Worm (Caenorhabditis elegans) whole organism, L3 larva: ENCODE results near the gene gar-3.

ENCODE experiments used
- R02D3.7 ChIP-seq: fragments of 150-350 bp; optimal IDR thresholded peaks from 2 replicates; lab custom pipeline; 2014; ENCODE audit warnings: missing biosample characterization, missing genetic modification characterization
- ZK546.5 ChIP-seq: sonication (generic microtip); optimal IDR thresholded peaks from 2 replicates; lab custom pipeline; 2017; ENCODE audit warnings: missing biosample characterization, missing genetic modification characterization
- aly-2 ChIP-seq: fragments of 150-350 bp; optimal IDR thresholded peaks from 2 replicates; lab custom pipeline; 2014; ENCODE audit warnings: missing biosample characterization, missing genetic modification characterization
- ama-1 ChIP-seq: fragments of 150-350 bp; optimal IDR thresholded peaks from 2 replicates; lab custom pipeline; 2018
- ceh-28 ChIP-seq: fragments of 150-350 bp; optimal IDR thresholded peaks from 2 replicates; lab custom pipeline; 2014; ENCODE audit warnings: missing biosample characterization, missing genetic modification reagents, missing genetic modification characterization
- ceh-82 ChIP-seq: fragments of 150-350 bp; optimal IDR thresholded peaks from 2 replicates; lab custom pipeline; 2014; ENCODE audit warnings: missing biosample characterization, missing genetic modification characterization
- ceh-9 ChIP-seq: sonication (generic microtip); optimal IDR thresholded peaks from 2 replicates; lab custom pipeline; 2018; ENCODE audit warnings: missing biosample characterization, missing genetic modification characterization
- daf-12 ChIP-seq: fragments of 150-350 bp; optimal IDR thresholded peaks from 2 replicates; lab custom pipeline; 2014; ENCODE audit warnings: missing biosample characterization, missing genetic modification reagents, missing genetic modification characterization
- egl-27 ChIP-seq: sonication (generic microtip); optimal IDR thresholded peaks from 4 replicates; lab custom pipeline; 2017; ENCODE audit warnings: missing biosample characterization, missing genetic modification reagents, missing genetic modification characterization
- egl-5 ChIP-seq: fragments of 150-350 bp; optimal IDR thresholded peaks from 2 replicates; lab custom pipeline; 2017; ENCODE audit warnings: missing biosample characterization, missing genetic modification reagents, missing genetic modification characterization, inconsistent platforms
- elt-1 ChIP-seq: fragments of 150-350 bp; optimal IDR thresholded peaks from 2 replicates; lab custom pipeline; 2014; ENCODE audit warnings: missing biosample characterization, missing genetic modification characterization
- elt-3 ChIP-seq, 3 experiments: fragments of 150-350 bp in 1 of 3; sonication (generic microtip) in 2 of 3; optimal IDR thresholded peaks; 2 replicates in 2 of 3; 4 replicates in 1 of 3; lab custom pipeline; 2014 to 2017; ENCODE audit warnings: missing biosample characterization in 3 of 3, missing genetic modification characterization in 3 of 3
- fkh-2 ChIP-seq: fragments of 150-350 bp; optimal IDR thresholded peaks from 2 replicates; lab custom pipeline; 2014; ENCODE audit warnings: missing biosample characterization, missing genetic modification reagents, missing genetic modification characterization
- fos-1 ChIP-seq: fragments of 150-350 bp; optimal IDR thresholded peaks from 2 replicates; lab custom pipeline; 2014; ENCODE audit warnings: missing biosample characterization, missing genetic modification characterization
- hmg-11 ChIP-seq: sonication (generic microtip); optimal IDR thresholded peaks from 2 replicates; lab custom pipeline; 2016; ENCODE audit warnings: missing genetic modification characterization, missing compliant biosample characterization
- lin-15B ChIP-seq: fragments of 150-350 bp; optimal IDR thresholded peaks from 2 replicates; lab custom pipeline; 2014; ENCODE audit warnings: missing biosample characterization, missing genetic modification characterization
- lin-39 ChIP-seq: fragments of 150-350 bp; optimal IDR thresholded peaks from 2 replicates; lab custom pipeline; 2018; ENCODE audit warnings: missing biosample characterization, missing genetic modification reagents, missing genetic modification characterization
- lsy-12 ChIP-seq: sonication (generic microtip); optimal IDR thresholded peaks from 2 replicates; lab custom pipeline; 2016; ENCODE audit warnings: mild to moderate bottlenecking, missing genetic modification characterization, missing compliant biosample characterization
- mdl-1 ChIP-seq: fragments of 150-350 bp; optimal IDR thresholded peaks from 2 replicates; lab custom pipeline; 2014; ENCODE audit warnings: missing biosample characterization, missing genetic modification characterization
- mml-1 ChIP-seq: fragments of 150-350 bp; sonication (generic microtip); optimal IDR thresholded peaks from 3 replicates; lab custom pipeline; 2014; ENCODE audit warnings: missing biosample characterization, missing genetic modification characterization
- nfya-1 ChIP-seq: sonication (generic microtip); optimal IDR thresholded peaks from 2 replicates; lab custom pipeline; 2017; ENCODE audit warnings: missing genetic modification characterization, mild to moderate bottlenecking, missing compliant biosample characterization, antibody characterized with exemption, moderate library complexity; ENCODE audit not compliant: insufficient read depth
- nhr-11 ChIP-seq: fragments of 150-350 bp; optimal IDR thresholded peaks from 2 replicates; lab custom pipeline; 2014; ENCODE audit warnings: missing biosample characterization, missing genetic modification characterization
- nhr-23 ChIP-seq: fragments of 150-350 bp; optimal IDR thresholded peaks from 2 replicates; lab custom pipeline; 2014; ENCODE audit warnings: missing biosample characterization, missing genetic modification reagents, missing genetic modification characterization
- nhr-25 ChIP-seq: sonication (generic microtip); optimal IDR thresholded peaks from 2 replicates; lab custom pipeline; 2017; ENCODE audit warnings: missing biosample characterization, missing genetic modification characterization
- nhr-67 ChIP-seq: fragments of 150-350 bp; optimal IDR thresholded peaks from 2 replicates; lab custom pipeline; 2014; ENCODE audit warnings: missing biosample characterization, missing genetic modification characterization
- nhr-76 ChIP-seq: fragments of 150-350 bp; sonication (generic microtip); optimal IDR thresholded peaks from 5 replicates; lab custom pipeline; 2014; ENCODE audit warnings: missing biosample characterization, missing genetic modification characterization
- pha-4 ChIP-seq: fragments of 150-350 bp; optimal IDR thresholded peaks from 2 replicates; lab custom pipeline; 2014; ENCODE audit warnings: missing biosample characterization, missing genetic modification reagents, missing genetic modification characterization
- pqm-1 ChIP-seq: fragments of 150-350 bp; optimal IDR thresholded peaks from 2 replicates; lab custom pipeline; 2017; ENCODE audit warnings: missing biosample characterization, missing genetic modification characterization, inconsistent platforms
- tbx-2 ChIP-seq: sonication (generic microtip); optimal IDR thresholded peaks from 2 replicates; lab custom pipeline; 2016; ENCODE audit warnings: mild to moderate bottlenecking, missing genetic modification characterization, missing compliant biosample characterization
- zag-1 ChIP-seq: fragments of 150-350 bp; optimal IDR thresholded peaks from 2 replicates; lab custom pipeline; 2014; ENCODE audit warnings: missing biosample characterization, missing genetic modification characterization
- ztf-11 ChIP-seq: fragments of 150-350 bp; optimal IDR thresholded peaks from 2 replicates; lab custom pipeline; 2014; ENCODE audit warnings: missing biosample characterization, missing genetic modification characterization

Gene gar-3

ce11 chrV:14540932-14541331 is 38.6 kb downstream of the gar-3 start:
- peak; percentile 56 for TF ChIP-seq pha-4
- TF ChIP-seq nhr-11 (tag; lab: Kevin White, UChicago) = no peak

ce11 chrV:14539355-14539754 is 40.2 kb downstream of the gar-3 start:
- TF ChIP-seq nhr-25 (no peak), R02D3.7 (tag; lab: Kevin White, UChicago) (no peak), pha-4 (peak; percentile 85)

- no peak for TF ChIP-seq ceh-9 (tag; lab: Kevin White, UChicago)
- no peak for TF ChIP-seq egl-5
- TF ChIP-seq ZK546.5 (tag; lab: Kevin White, UChicago) = no peak
- no peak for TF ChIP-seq fkh-2 (tag; lab: Kevin White, UChicago)
- no peak for TF ChIP-seq ztf-11 (tag; lab: Kevin White, UChicago)
- TF ChIP-seq ama-1 (lab: Kevin White, UChicago) = no peak
- no peak for TF ChIP-seq pha-4
- TF ChIP-seq ceh-82 (tag; lab: Kevin White, UChicago) = no peak
- no peak for TF ChIP-seq nhr-11 (tag; lab: Kevin White, UChicago)
- no peak for TF ChIP-seq elt-3 (tag; optimal IDR thresholded peaks at IDR 0.05; lab: Kevin White, UChicago)
- TF ChIP-seq mml-1 = no peak
- TF ChIP-seq nfya-1 (tag; lab: Kevin White, UChicago) = no peak
- no peak for TF ChIP-seq nhr-67 (tag; lab: Kevin White, UChicago)
Observed at ce11 chrV:14536274-14536673, 43.2 kb downstream of the gar-3 start, which contains the start of gene tag-191. TSS of gene tag-191 (minus strand) at chrV:14536374.

- TF ChIP-seq ama-1 (lab: Kevin White, UChicago) = no peak
- no peak for TF ChIP-seq nhr-76 (tag; lab: Kevin White, UChicago)
- no peak for TF ChIP-seq hmg-11 (tag; lab: Kevin White, UChicago)
- TF ChIP-seq zag-1 (tag; lab: Kevin White, UChicago) = no peak
- TF ChIP-seq nhr-23 (tag; lab: Kevin White, UChicago) = no peak
- no peak for TF ChIP-seq daf-12 (tag; lab: Kevin White, UChicago)
- no peak for TF ChIP-seq elt-3 (tag; optimal IDR thresholded peaks at IDR 0.05; lab: Kevin White, UChicago)
- TF ChIP-seq ceh-9 (tag; lab: Kevin White, UChicago) = no peak
- TF ChIP-seq mdl-1 (tag; lab: Kevin White, UChicago) = no peak
- TF ChIP-seq lsy-12 (tag; lab: Kevin White, UChicago) = no peak
- no peak for TF ChIP-seq nhr-67 (tag; lab: Kevin White, UChicago)
- TF ChIP-seq lin-15B (tag; lab: Kevin White, UChicago) = no peak
- no peak for TF ChIP-seq pqm-1 (tag; lab: Kevin White, UChicago)
- no peak for TF ChIP-seq nhr-25
- TF ChIP-seq egl-27 = no peak
- TF ChIP-seq lin-39 = no peak
- no peak for TF ChIP-seq nhr-11 (tag; lab: Kevin White, UChicago)
- TF ChIP-seq pha-4 = no peak
- no peak for TF ChIP-seq aly-2 (tag; lab: Kevin White, UChicago)
- no peak for TF ChIP-seq ceh-28
- TF ChIP-seq, all 47 proteins: peak for 0
Observed at ce11 chrV:14532374-14532773, 47.1 kb downstream of the gar-3 start.

ce11 chrV:14530813-14531212 is 48.7 kb downstream of the gar-3 start, which contains the start of gene kcnl-4:
TSS of gene kcnl-4 (plus strand) at chrV:14531113.
- TF ChIP-seq nhr-25 (no peak), elt-1 (tag; lab: Kevin White, UChicago) (no peak), daf-12 (tag; lab: Kevin White, UChicago) (no peak), ama-1 (lab: Kevin White, UChicago) (no peak), ceh-9 (tag; lab: Kevin White, UChicago) (no peak), mml-1 (no peak), tbx-2 (tag; lab: Kevin White, UChicago) (no peak), pqm-1 (tag; lab: Kevin White, UChicago) (no peak), R02D3.7 (tag; lab: Kevin White, UChicago) (no peak), fos-1 (tag; lab: Kevin White, UChicago) (no peak)

- TF ChIP-seq elt-1 (tag; lab: Kevin White, UChicago) = no peak
- TF ChIP-seq, all 47 proteins: peak for 0
Observed at ce11 chrV:14527210-14527609, 52.3 kb downstream of the gar-3 start.
